Worm (Caenorhabditis elegans) whole organism, L4/young adult: ENCODE measurements around the gene ZK177.12.
A peak's percentile ranks its signal among the peaks of the same experiment; 100 is the strongest.
"Not testable (repeated sequence)": the region's sequence is repeated elsewhere in the genome, so short reads cannot be mapped to it uniquely, and the experiment has no call there.

Source experiments
- W03F9.2 ChIP-seq: fragments of 150-350 bp; optimal IDR thresholded peaks from 2 replicates; lab custom pipeline; 2014; ENCODE audit warnings: missing biosample characterization, missing genetic modification characterization
- dao-5 ChIP-seq: sonication (generic microtip); optimal IDR thresholded peaks from 2 replicates; lab custom pipeline; 2016; ENCODE audit warnings: missing genotype, missing genetic modification characterization, moderate library complexity, missing compliant biosample characterization
- him-1 ChIP-seq: sonication (generic microtip); optimal IDR thresholded peaks from 2 replicates; lab custom pipeline; 2016; ENCODE audit warnings: missing genotype, missing genetic modification reagents, missing genetic modification characterization, missing compliant biosample characterization

ZK177.12 gene

ce11 chrII:5534939-5535338 lies 13.4 kb downstream of the ZK177.12 start, which contains the start of gene hlh-25:
hlh-25 (plus strand) TSS chrII:5535239.
- not testable (repeated sequence) for TF ChIP-seq W03F9.2, him-1, dao-5 (tag; lab: Kevin White, UChicago)

ce11 chrII:5537078-5537477 lies 15.6 kb downstream of the ZK177.12 start:
- TF ChIP-seq him-1 (tag; lab: Kevin White, UChicago) (no peak), dao-5 (tag; lab: Kevin White, UChicago) (no peak), W03F9.2 (tag; lab: Kevin White, UChicago) (no peak)

ce11 chrII:5537524-5537923 lies 16.0 kb downstream of the ZK177.12 start, which contains the start of gene C17C3.11:
C17C3.11 (plus strand) TSS chrII:5537824.
- TF ChIP-seq dao-5 (tag; lab: Kevin White, UChicago) (no peak), W03F9.2 (tag; lab: Kevin White, UChicago) (no peak), him-1 (tag; lab: Kevin White, UChicago) (no peak)

ce11 chrII:5540113-5540512 lies 18.6 kb downstream of the ZK177.12 start, which contains the start of gene hlh-27:
hlh-27 (minus strand) TSS chrII:5540213.
- not testable (repeated sequence) for TF ChIP-seq W03F9.2, dao-5, him-1 (tag; lab: Kevin White, UChicago)

- no peak for TF ChIP-seq W03F9.2 (tag; lab: Kevin White, UChicago)
- no peak for TF ChIP-seq him-1 (tag; lab: Kevin White, UChicago)
- TF ChIP-seq dao-5 (tag; lab: Kevin White, UChicago) = no peak
Observed at ce11 chrII:5541685-5542084, 20.2 kb downstream of the ZK177.12 start, which contains the start of gene C17C3.24. C17C3.24 (minus strand) TSS chrII:5541785.

- TF ChIP-seq W03F9.2 (tag; lab: Kevin White, UChicago) = peak; percentile 80
- peak; percentile 98 for TF ChIP-seq him-1 (tag; lab: Kevin White, UChicago)
- peak; percentile 89 for TF ChIP-seq dao-5 (tag; lab: Kevin White, UChicago)
Observed at ce11 chrII:5543476-5544144, 22.1 kb downstream of the ZK177.12 start.

- TF ChIP-seq W03F9.2 (tag; lab: Kevin White, UChicago) = no peak
- no peak for TF ChIP-seq dao-5 (tag; lab: Kevin White, UChicago)
- no peak for TF ChIP-seq him-1 (tag; lab: Kevin White, UChicago)
Observed at ce11 chrII:5544145-5544515, 22.6 kb downstream of the ZK177.12 start.

- TF ChIP-seq dao-5 (tag; lab: Kevin White, UChicago) (no peak), W03F9.2 (tag; lab: Kevin White, UChicago) (no peak), him-1 (tag; lab: Kevin White, UChicago) (no peak)
Observed at ce11 chrII:5544764-5545163, 23.3 kb downstream of the ZK177.12 start, which contains the start of gene ins-13. ins-13 (minus strand) TSS chrII:5544864.

- no peak for TF ChIP-seq him-1 (tag; lab: Kevin White, UChicago)
- no peak for TF ChIP-seq dao-5 (tag; lab: Kevin White, UChicago)
- no peak for TF ChIP-seq W03F9.2 (tag; lab: Kevin White, UChicago)
Observed at ce11 chrII:5547442-5547894, 26.0 kb downstream of the ZK177.12 start, which contains the start of gene acdh-2. acdh-2 (minus strand) TSS chrII:5547492.

- TF ChIP-seq him-1 (tag; lab: Kevin White, UChicago) = no peak
- no peak for TF ChIP-seq W03F9.2 (tag; lab: Kevin White, UChicago)
- no peak for TF ChIP-seq dao-5 (tag; lab: Kevin White, UChicago)
Observed at ce11 chrII:5549746-5550145, 28.2 kb downstream of the ZK177.12 start, which contains the start of gene C17C3.6. C17C3.6 (plus strand) TSS chrII:5550046.

ce11 chrII:5551517-5551916 lies 30.0 kb downstream of the ZK177.12 start, which contains the start of gene C17C3.5:
C17C3.5 (plus strand) TSS chrII:5551817.
- TF ChIP-seq dao-5 (tag; lab: Kevin White, UChicago) = no peak
- no peak for TF ChIP-seq W03F9.2 (tag; lab: Kevin White, UChicago)
- no peak for TF ChIP-seq him-1 (tag; lab: Kevin White, UChicago)

ce11 chrII:5553531-5553930 lies 32.0 kb downstream of the ZK177.12 start:
- no peak for TF ChIP-seq dao-5 (tag; lab: Kevin White, UChicago)
- TF ChIP-seq him-1 (tag; lab: Kevin White, UChicago) = no peak
- TF ChIP-seq W03F9.2 (tag; lab: Kevin White, UChicago) = no peak

ce11 chrII:5554317-5554716 lies 32.8 kb downstream of the ZK177.12 start, which contains the start of gene ins-12:
ins-12 (plus strand) TSS chrII:5554617.
- TF ChIP-seq dao-5 (tag; lab: Kevin White, UChicago) (no peak), him-1 (tag; lab: Kevin White, UChicago) (no peak), W03F9.2 (tag; lab: Kevin White, UChicago) (no peak)
